Fruit fly (Drosophila melanogaster) whole organism, pupa: ENCODE measurements around the gene Hrb27C.

Source experiments
- CG10348 ChIP-seq: fragments of 200-800 bp; sonication (Bioruptor generic); IDR thresholded peaks from 2 replicates; pipeline ENCODE4 v1.3.6; 2022; ENCODE audit warnings: missing biosample characterization, missing genetic modification characterization
- CG12605 ChIP-seq: fragments of 200-800 bp; sonication (Bioruptor generic); IDR thresholded peaks from 2 replicates; pipeline ENCODE4 v1.3.6; 2022; ENCODE audit warnings: missing biosample characterization, missing genetic modification characterization
- CG13204 ChIP-seq: fragments of 200-800 bp; sonication (Bioruptor generic); optimal IDR thresholded peaks from 2 replicates; lab custom pipeline; 2018; ENCODE audit warnings: missing biosample characterization, mild to moderate bottlenecking, missing genetic modification characterization, moderate library complexity
- CG14655 ChIP-seq: fragments of 200-800 bp; sonication (Bioruptor generic); optimal IDR thresholded peaks from 3 replicates; lab custom pipeline; 2017; ENCODE audit warnings: mild to moderate bottlenecking, missing biosample characterization, missing genetic modification reagents, missing genetic modification characterization
- CG15710 ChIP-seq: fragments of 200-800 bp; sonication (Bioruptor generic); optimal IDR thresholded peaks from 2 replicates; lab custom pipeline; 2018; ENCODE audit warnings: missing biosample characterization, mild to moderate bottlenecking, missing genetic modification characterization, moderate library complexity
- CG17806 ChIP-seq: fragments of 200-800 bp; sonication (Bioruptor generic); optimal IDR thresholded peaks from 2 replicates; lab custom pipeline; 2018; ENCODE audit warnings: missing biosample characterization, mild to moderate bottlenecking, missing genetic modification characterization, moderate library complexity
- CG32121 ChIP-seq: fragments of 200-800 bp; sonication (Bioruptor generic); IDR thresholded peaks from 2 replicates; pipeline ENCODE4 v1.3.6; 2022; ENCODE audit warnings: missing biosample characterization, missing genetic modification characterization
- CG34367 ChIP-seq: fragments of 200-800 bp; sonication (Bioruptor generic); optimal IDR thresholded peaks from 2 replicates; lab custom pipeline; 2018; ENCODE audit warnings: missing biosample characterization, mild to moderate bottlenecking, missing genetic modification characterization
- CG4496 ChIP-seq: fragments of 200-800 bp; sonication (Bioruptor generic); IDR thresholded peaks from 3 replicates; pipeline ENCODE4 v1.3.6; 2022; ENCODE audit warnings: missing biosample characterization, missing genetic modification characterization
- CG8159 ChIP-seq: fragments of 200-800 bp; sonication (Bioruptor generic); optimal IDR thresholded peaks from 3 replicates; lab custom pipeline; 2018; ENCODE audit warnings: missing biosample characterization, mild to moderate bottlenecking, missing genetic modification characterization, moderate library complexity
- CG8301 ChIP-seq: fragments of 200-800 bp; sonication (Bioruptor generic); optimal IDR thresholded peaks from 2 replicates; lab custom pipeline; 2018; ENCODE audit warnings: missing biosample characterization, mild to moderate bottlenecking, missing genetic modification characterization
- CG9948 ChIP-seq: fragments of 200-800 bp; sonication (Bioruptor generic); optimal IDR thresholded peaks from 2 replicates; lab custom pipeline; 2018; ENCODE audit warnings: missing biosample characterization, mild to moderate bottlenecking, missing genetic modification characterization, moderate library complexity
- D1 ChIP-seq: fragments of 200-800 bp; sonication (Bioruptor generic); optimal IDR thresholded peaks from 2 replicates; lab custom pipeline; 2018; ENCODE audit warnings: missing biosample characterization, mild to moderate bottlenecking, missing genetic modification characterization, moderate library complexity
- EcR ChIP-seq: fragments of 200-800 bp; sonication (Bioruptor generic); optimal IDR thresholded peaks from 3 replicates; lab custom pipeline; 2019; ENCODE audit warnings: missing biosample characterization, missing genetic modification characterization, mild to moderate bottlenecking, moderate library complexity, missing genetic modification reagents
- Ets98B ChIP-seq: fragments of 200-800 bp; sonication (Bioruptor generic); IDR thresholded peaks from 2 replicates; pipeline ENCODE4 v1.3.6; 2022; ENCODE audit warnings: missing biosample characterization, missing genetic modification characterization
- Pif1A ChIP-seq: fragments of 200-800 bp; sonication (Bioruptor generic); optimal IDR thresholded peaks from 3 replicates; lab custom pipeline; 2016; ENCODE audit warnings: missing biosample characterization, missing genetic modification characterization
- Pif1B ChIP-seq: fragments of 200-800 bp; sonication (Bioruptor generic); optimal IDR thresholded peaks from 3 replicates; lab custom pipeline; 2016; ENCODE audit warnings: missing biosample characterization, missing genetic modification characterization
- Snoo ChIP-seq: fragments of 200-800 bp; sonication (Bioruptor generic); optimal IDR thresholded peaks from 3 replicates; lab custom pipeline; 2017; ENCODE audit warnings: missing biosample characterization, mild to moderate bottlenecking, missing genetic modification characterization, inconsistent platforms
- fd96Ca ChIP-seq: fragments of 200-800 bp; sonication (Bioruptor generic); IDR thresholded peaks from 3 replicates; pipeline ENCODE4 v1.3.6; 2022; ENCODE audit warnings: missing biosample characterization, missing genetic modification characterization
- gl ChIP-seq: fragments of 200-800 bp; sonication (Bioruptor generic); optimal IDR thresholded peaks from 2 replicates; lab custom pipeline; 2018; ENCODE audit warnings: missing biosample characterization, mild to moderate bottlenecking, missing genetic modification characterization
- rn ChIP-seq: fragments of 200-800 bp; sonication (Bioruptor generic); IDR thresholded peaks from 2 replicates; pipeline ENCODE4 v1.3.6; 2022; ENCODE audit warnings: missing biosample characterization, missing genetic modification characterization

The Hrb27C gene

DNA sequence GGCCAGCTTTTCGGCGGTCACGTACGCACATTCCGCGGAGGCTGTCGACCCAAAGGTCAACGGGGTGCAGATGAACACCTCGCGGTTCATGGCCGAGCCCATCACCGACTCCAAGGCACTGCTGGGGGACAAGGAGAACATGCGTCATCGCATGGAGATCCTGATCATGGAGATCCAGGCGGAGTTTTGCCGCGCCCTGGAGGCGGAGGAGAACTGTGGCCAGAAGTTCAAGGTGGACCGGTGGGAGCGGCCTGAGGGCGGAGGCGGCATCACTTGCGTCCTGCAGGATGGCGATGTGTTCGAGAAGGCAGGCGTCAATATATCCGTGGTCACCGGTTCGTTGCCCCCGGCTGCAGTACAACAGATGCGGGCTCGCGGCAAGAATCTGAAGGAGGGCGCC is 44.1 kb downstream of the Hrb27C start:
- TF ChIP-seq CG15710: no peak
- no peak for TF ChIP-seq CG13204 (GFP tag; lab: Kevin White, UChicago)
- no peak for TF ChIP-seq CG32121 (GFP tag; lab: Robert Waterston, UW)
- no peak for TF ChIP-seq Ets98B (GFP tag; lab: Robert Waterston, UW)

DNA sequence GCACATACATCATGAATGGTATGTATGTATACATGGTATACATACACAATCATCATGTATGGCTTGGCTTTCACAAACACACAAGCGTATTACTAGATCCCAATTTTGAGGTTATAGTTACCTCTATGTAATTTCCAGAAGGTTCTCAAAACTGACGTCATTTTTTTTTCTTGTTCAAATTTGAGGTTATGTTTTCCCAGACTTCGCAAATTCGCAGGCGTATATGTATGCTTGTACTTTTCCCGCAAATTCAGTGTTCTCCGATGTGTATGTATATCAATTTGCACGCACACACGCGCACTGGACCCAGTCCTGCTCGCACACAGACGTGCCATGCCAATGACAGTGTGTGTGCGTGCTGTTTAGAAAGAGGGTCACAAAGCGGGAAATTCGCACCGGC is 45.8 kb downstream of the Hrb27C start:
- no peak for TF ChIP-seq Pif1B (GFP tag; lab: Kevin White, UChicago)
- TF ChIP-seq CG4496 (GFP tag; lab: Robert Waterston, UW): 0 out of 3 replicates have a peak, but pooled peaks have one; percentile 12
- peak; percentile 23 for TF ChIP-seq EcR (GFP tag; lab: Kevin White, UChicago)

dm6 chr2L:6967422-6968012 is 47.0 kb downstream of the Hrb27C start, which contains the start of gene Sumo:
TSS of gene Sumo (minus strand) at chr2L:6967644.
- no peak for TF ChIP-seq fd96Ca (GFP tag; lab: Robert Waterston, UW)
- TF ChIP-seq CG15710: peak; percentile 6
- peak; percentile 5; the same call in 1 of the 2 replicates for TF ChIP-seq Ets98B (GFP tag; lab: Robert Waterston, UW)

DNA sequence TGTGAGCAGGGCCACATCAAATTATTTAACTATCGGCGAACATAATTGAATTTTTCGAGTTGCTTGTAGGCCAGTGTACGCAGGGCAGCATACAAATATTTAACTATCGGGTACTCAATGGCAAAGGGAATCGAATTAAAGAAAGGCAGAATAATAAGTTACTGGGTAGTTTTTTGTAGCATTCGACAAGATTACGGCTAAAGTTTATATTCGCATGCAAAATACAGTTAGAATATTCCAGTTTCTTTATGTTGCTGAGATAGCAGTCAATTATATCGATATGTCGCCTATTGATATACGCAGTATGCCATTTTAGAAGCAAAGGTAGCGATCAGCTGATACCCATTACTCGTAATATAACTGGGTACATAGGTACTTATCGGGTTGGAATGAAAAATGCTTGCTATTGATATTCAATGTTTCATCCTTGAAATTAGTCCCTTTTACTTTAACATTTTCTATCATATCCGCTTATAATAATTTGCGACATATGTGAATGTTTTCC is 47.6 kb downstream of the Hrb27C start:
- TF ChIP-seq rn (GFP tag; lab: Robert Waterston, UW): 0 out of 2 replicates have a peak, but pooled peaks have one; percentile 11
- no peak for TF ChIP-seq Pif1B (GFP tag; lab: Kevin White, UChicago)
- TF ChIP-seq D1 (tag; lab: Kevin White, UChicago): no peak
- TF ChIP-seq CG8301 (tag; lab: Kevin White, UChicago): no peak
- TF ChIP-seq CG8159 (tag; lab: Kevin White, UChicago): peak; percentile 32
- TF ChIP-seq fd96Ca (GFP tag; lab: Robert Waterston, UW): no peak
- TF ChIP-seq CG17806 (tag; lab: Kevin White, UChicago): peak; percentile 42
- TF ChIP-seq CG10348 (GFP tag; lab: Robert Waterston, UW): no peak
- TF ChIP-seq Pif1A (GFP tag; lab: Kevin White, UChicago): no peak
- peak; percentile 32; the same call in 1 of the 2 replicates for TF ChIP-seq CG12605 (GFP tag; lab: Robert Waterston, UW)
- no peak for TF ChIP-seq CG32121 (GFP tag; lab: Robert Waterston, UW)
- peak; percentile 22 for TF ChIP-seq Snoo (tag; lab: Kevin White, UChicago)
- TF ChIP-seq CG34367 (tag; lab: Kevin White, UChicago): no peak
- TF ChIP-seq CG15710: no peak
- TF ChIP-seq Ets98B (GFP tag; lab: Robert Waterston, UW): peak; percentile 48
- no peak for TF ChIP-seq EcR (GFP tag; lab: Kevin White, UChicago)
- peak; percentile 36; the same call in 1 of the 3 replicates for TF ChIP-seq CG4496 (GFP tag; lab: Robert Waterston, UW)
- no peak for TF ChIP-seq gl
- no peak for TF ChIP-seq CG9948 (tag; lab: Kevin White, UChicago)
- TF ChIP-seq CG13204 (GFP tag; lab: Kevin White, UChicago): no peak
- no peak for TF ChIP-seq CG14655

DNA sequence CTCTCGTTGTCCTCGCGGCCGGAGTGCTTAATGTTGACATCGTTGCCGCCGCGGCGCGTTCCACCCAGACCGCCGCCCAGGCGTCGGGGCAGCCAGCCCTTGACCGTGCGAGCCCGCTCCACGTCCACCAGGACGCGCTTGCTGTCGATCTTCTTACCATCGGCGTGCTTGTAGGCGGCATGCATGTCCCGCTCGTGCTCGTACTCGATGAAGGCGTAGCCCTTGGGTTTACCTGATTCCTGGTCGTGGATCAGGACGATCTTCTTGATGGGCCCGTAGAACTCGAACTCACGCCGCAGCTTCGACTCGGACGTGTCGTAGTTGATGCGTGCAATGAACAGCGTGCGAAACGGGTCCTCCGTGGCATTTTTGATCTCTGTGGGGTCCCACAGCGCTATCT is 50.3 kb downstream of the Hrb27C start:
- TF ChIP-seq CG10348 (GFP tag; lab: Robert Waterston, UW) (no peak), CG15710 (no peak)

dm6 chr2L:6971597-6972036 is 51.1 kb downstream of the Hrb27C start, which contains the start of gene snRNP-U1-70K:
TSS of gene snRNP-U1-70K (minus strand) at chr2L:6971737.
- TF ChIP-seq Pif1B (GFP tag; lab: Kevin White, UChicago) (no peak), CG12605 (GFP tag; lab: Robert Waterston, UW) (no peak), CG13204 (GFP tag; lab: Kevin White, UChicago) (no peak), CG8159 (tag; lab: Kevin White, UChicago) (no peak), gl (no peak), CG34367 (tag; lab: Kevin White, UChicago) (no peak), Pif1A (GFP tag; lab: Kevin White, UChicago) (no peak), Ets98B (GFP tag; lab: Robert Waterston, UW) (no peak), CG17806 (tag; lab: Kevin White, UChicago) (no peak), CG15710 (no peak), CG4496 (GFP tag; lab: Robert Waterston, UW) (no peak), fd96Ca (GFP tag; lab: Robert Waterston, UW) (no peak), CG9948 (tag; lab: Kevin White, UChicago) (no peak), D1 (tag; lab: Kevin White, UChicago) (no peak), Snoo (tag; lab: Kevin White, UChicago) (no peak), EcR (GFP tag; lab: Kevin White, UChicago) (no peak), CG32121 (GFP tag; lab: Robert Waterston, UW) (no peak)
- TF ChIP-seq, all 21 proteins: peak for 0
